Worm (Caenorhabditis elegans) whole organism, L2 larva: Measurements from ENCODE around the gene C34C12.12.

Experiments
- C34F6.9 ChIP-seq: fragments of 150-350 bp; optimal IDR thresholded peaks from 2 replicates; lab custom pipeline; 2014; ENCODE audit warnings: missing biosample characterization, missing genetic modification characterization
- Y55F3AM.14 ChIP-seq: fragments of 200-800 bp; sonication (Bioruptor generic); optimal IDR thresholded peaks from 2 replicates; lab custom pipeline; 2018; ENCODE audit warnings: mild to moderate bottlenecking, missing genetic modification characterization, missing compliant biosample characterization
- ZK546.5 ChIP-seq: sonication (generic microtip); optimal IDR thresholded peaks from 2 replicates; lab custom pipeline; 2017; ENCODE audit warnings: missing biosample characterization, missing genetic modification characterization
- alr-1 ChIP-seq: fragments of 150-350 bp; optimal IDR thresholded peaks from 2 replicates; lab custom pipeline; 2014; ENCODE audit warnings: missing biosample characterization, missing genetic modification characterization
- aly-2 ChIP-seq: fragments of 150-350 bp; optimal IDR thresholded peaks from 2 replicates; lab custom pipeline; 2014; ENCODE audit warnings: missing biosample characterization, missing genetic modification characterization
- ama-1 ChIP-seq: fragments of 150-350 bp; optimal IDR thresholded peaks from 2 replicates; lab custom pipeline; 2018; ENCODE audit warnings: inconsistent platforms
- blmp-1 ChIP-seq: sonication (generic microtip); optimal IDR thresholded peaks from 2 replicates; lab custom pipeline; 2017; ENCODE audit warnings: missing genetic modification characterization, mild to moderate bottlenecking, missing compliant biosample characterization, antibody characterized with exemption, moderate library complexity; ENCODE audit not compliant: insufficient read depth
- ceh-16 ChIP-seq: fragments of 150-350 bp; optimal IDR thresholded peaks from 2 replicates; lab custom pipeline; 2014; ENCODE audit warnings: missing biosample characterization, missing genetic modification characterization
- ceh-82 ChIP-seq: fragments of 150-350 bp; optimal IDR thresholded peaks from 2 replicates; lab custom pipeline; 2014; ENCODE audit warnings: missing biosample characterization, missing genetic modification characterization
- crh-2 ChIP-seq: sonication (generic microtip); optimal IDR thresholded peaks from 2 replicates; lab custom pipeline; 2017; ENCODE audit warnings: missing biosample characterization, missing genetic modification characterization
- dmd-4 ChIP-seq: sonication (generic microtip); optimal IDR thresholded peaks from 2 replicates; lab custom pipeline; 2017; ENCODE audit warnings: missing biosample characterization, missing genetic modification characterization
- elt-3 ChIP-seq: sonication (generic microtip); optimal IDR thresholded peaks from 2 replicates; lab custom pipeline; 2017; ENCODE audit warnings: missing biosample characterization, missing genetic modification characterization
- fos-1 ChIP-seq: fragments of 150-350 bp; optimal IDR thresholded peaks from 2 replicates; lab custom pipeline; 2014; ENCODE audit warnings: missing biosample characterization, missing genetic modification characterization
- gmeb-1 ChIP-seq: fragments of 150-350 bp; optimal IDR thresholded peaks from 2 replicates; lab custom pipeline; 2014; ENCODE audit warnings: missing biosample characterization, missing genetic modification characterization
- lin-11 ChIP-seq: fragments of 150-350 bp; sonication (generic microtip); optimal IDR thresholded peaks from 2 replicates; lab custom pipeline; 2014; ENCODE audit warnings: missing biosample characterization, missing genetic modification characterization, inconsistent platforms, mixed read lengths
- lin-13 ChIP-seq: fragments of 150-350 bp; optimal IDR thresholded peaks from 2 replicates; lab custom pipeline; 2014; ENCODE audit warnings: missing biosample characterization, missing genetic modification reagents, missing genetic modification characterization
- lin-39 ChIP-seq: fragments of 150-350 bp; optimal IDR thresholded peaks from 2 replicates; lab custom pipeline; 2014; ENCODE audit warnings: missing biosample characterization, missing genetic modification reagents, missing genetic modification characterization
- lsy-2 ChIP-seq, 2 experiments: fragments of 150-350 bp in 1 of 2; sonication (generic microtip) in 1 of 2; optimal IDR thresholded peaks; 2 replicates each; lab custom pipeline; 2014 to 2017; ENCODE audit warnings: missing biosample characterization in 2 of 2, missing genetic modification characterization in 2 of 2
- mab-5 ChIP-seq: fragments of 150-350 bp; optimal IDR thresholded peaks from 2 replicates; lab custom pipeline; 2014; ENCODE audit warnings: missing biosample characterization, missing genetic modification characterization
- mbf-1 ChIP-seq: sonication (generic microtip); optimal IDR thresholded peaks from 2 replicates; lab custom pipeline; 2017; ENCODE audit warnings: missing biosample characterization, missing genetic modification characterization
- mdl-1 ChIP-seq, 2 experiments: fragments of 150-350 bp in 1 of 2; sonication (generic microtip) in 1 of 2; optimal IDR thresholded peaks; 2 replicates each; lab custom pipeline; 2017; ENCODE audit warnings: missing biosample characterization in 2 of 2, missing genetic modification characterization in 2 of 2
- nhr-10 ChIP-seq: sonication (generic microtip); optimal IDR thresholded peaks from 2 replicates; lab custom pipeline; 2017; ENCODE audit warnings: missing biosample characterization, missing genetic modification characterization
- nhr-11 ChIP-seq: fragments of 150-350 bp; optimal IDR thresholded peaks from 2 replicates; lab custom pipeline; 2014; ENCODE audit warnings: missing biosample characterization, missing genetic modification characterization
- nhr-12 ChIP-seq: fragments of 150-350 bp; optimal IDR thresholded peaks from 2 replicates; lab custom pipeline; 2014; ENCODE audit warnings: missing biosample characterization, missing genetic modification characterization
- nhr-129 ChIP-seq: fragments of 150-350 bp; optimal IDR thresholded peaks from 2 replicates; lab custom pipeline; 2014; ENCODE audit warnings: missing biosample characterization, missing genetic modification characterization
- nhr-21 ChIP-seq: fragments of 150-350 bp; optimal IDR thresholded peaks from 2 replicates; lab custom pipeline; 2014; ENCODE audit warnings: missing biosample characterization, missing genetic modification characterization
- nhr-23 ChIP-seq: fragments of 150-350 bp; optimal IDR thresholded peaks from 2 replicates; lab custom pipeline; 2014; ENCODE audit warnings: missing biosample characterization, missing genetic modification reagents, missing genetic modification characterization
- nhr-237 ChIP-seq: fragments of 150-350 bp; optimal IDR thresholded peaks from 2 replicates; lab custom pipeline; 2014; ENCODE audit warnings: missing biosample characterization, missing genetic modification characterization
- nhr-25 ChIP-seq: fragments of 150-350 bp; sonication (generic microtip); optimal IDR thresholded peaks from 3 replicates; lab custom pipeline; 2014; ENCODE audit warnings: missing biosample characterization, missing genetic modification characterization
- nhr-6 ChIP-seq: fragments of 150-350 bp; optimal IDR thresholded peaks from 2 replicates; lab custom pipeline; 2014; ENCODE audit warnings: missing biosample characterization, missing genetic modification characterization
- nhr-77 ChIP-seq: fragments of 150-350 bp; optimal IDR thresholded peaks from 2 replicates; lab custom pipeline; 2014; ENCODE audit warnings: missing biosample characterization, missing genetic modification characterization
- peb-1 ChIP-seq: fragments of 150-350 bp; optimal IDR thresholded peaks from 2 replicates; lab custom pipeline; 2014; ENCODE audit warnings: missing biosample characterization, missing genetic modification characterization
- sem-4 ChIP-seq: fragments of 150-350 bp; optimal IDR thresholded peaks from 2 replicates; lab custom pipeline; 2014; ENCODE audit warnings: missing biosample characterization, missing genetic modification reagents, missing genetic modification characterization
- sma-3 ChIP-seq: sonication (generic microtip); optimal IDR thresholded peaks from 2 replicates; lab custom pipeline; 2016; ENCODE audit warnings: missing genetic modification reagents, missing genetic modification characterization, missing compliant biosample characterization
- sma-9 ChIP-seq, 2 experiments: fragments of 150-350 bp in 1 of 2; sonication (generic microtip) in 1 of 2; optimal IDR thresholded peaks; 2 replicates each; lab custom pipeline; 2014 to 2016; ENCODE audit warnings: missing genetic modification characterization in 2 of 2, mild to moderate bottlenecking in 1 of 2, missing biosample characterization in 1 of 2, missing compliant biosample characterization in 1 of 2, missing genetic modification reagents in 1 of 2, moderate library complexity in 1 of 2
- unc-39 ChIP-seq: fragments of 150-350 bp; optimal IDR thresholded peaks from 2 replicates; lab custom pipeline; 2014; ENCODE audit warnings: missing biosample characterization, missing genetic modification characterization
- unc-55 ChIP-seq: fragments of 150-350 bp; sonication (generic microtip); optimal IDR thresholded peaks from 3 replicates; lab custom pipeline; 2014; ENCODE audit warnings: missing biosample characterization, missing genetic modification reagents, missing genetic modification characterization
- unc-62 ChIP-seq: fragments of 150-350 bp; optimal IDR thresholded peaks from 2 replicates; lab custom pipeline; 2014; ENCODE audit warnings: missing biosample characterization, missing genetic modification reagents, missing genetic modification characterization
- ztf-1 ChIP-seq: fragments of 200-800 bp; sonication (Bioruptor generic); conservative IDR thresholded peaks from 2 replicates; pipeline ENCODE4 v1.3.6; 2022; ENCODE audit warnings: missing genetic modification characterization, missing compliant biosample characterization
- ztf-11 ChIP-seq: sonication (generic microtip); optimal IDR thresholded peaks from 2 replicates; lab custom pipeline; 2017; ENCODE audit warnings: missing biosample characterization, missing genetic modification characterization
- ztf-4 ChIP-seq: fragments of 150-350 bp; optimal IDR thresholded peaks from 2 replicates; lab custom pipeline; 2014; ENCODE audit warnings: missing biosample characterization, missing genetic modification characterization

The C34C12.12 gene

DNA sequence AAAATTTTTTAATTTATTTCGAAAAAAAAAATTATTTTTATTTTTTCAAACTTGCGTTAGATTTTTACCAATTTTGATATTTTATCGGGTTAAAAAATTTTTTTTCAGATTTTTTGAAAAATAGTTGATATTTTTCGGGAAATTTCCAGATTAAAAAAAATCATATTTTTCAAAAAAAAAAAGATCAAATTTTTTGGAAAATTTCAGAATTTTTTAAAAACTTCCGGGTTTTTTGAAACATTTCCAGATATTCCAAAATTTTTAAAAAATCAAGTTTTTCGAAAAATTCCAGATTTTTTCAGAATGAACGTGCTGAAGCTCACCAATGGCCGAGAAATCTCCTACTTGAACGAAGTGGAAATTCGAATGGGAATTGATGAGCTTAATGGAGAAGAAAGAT is 27.6 kb upstream of the C34C12.12 start, which contains the start of gene metl-18:
metl-18 (plus strand) TSS at position 301 of the 400 bp plus-strand sequence.
- TF ChIP-seq peb-1 (tag; lab: Kevin White, UChicago): no peak
- no peak for TF ChIP-seq mbf-1 (tag; lab: Kevin White, UChicago)
- no peak for TF ChIP-seq nhr-129 (tag; lab: Kevin White, UChicago)
- no peak for TF ChIP-seq gmeb-1
- TF ChIP-seq nhr-10 (tag; lab: Kevin White, UChicago): no peak
- no peak for TF ChIP-seq ceh-82 (tag; lab: Kevin White, UChicago)
- no peak for TF ChIP-seq ztf-4 (tag; lab: Kevin White, UChicago)
- no peak for TF ChIP-seq lin-39 (tag; lab: Kevin White, UChicago)
- TF ChIP-seq nhr-25: no peak
- no peak for TF ChIP-seq nhr-12 (tag; lab: Kevin White, UChicago)
- no peak for TF ChIP-seq alr-1 (tag; lab: Kevin White, UChicago)
- no peak for TF ChIP-seq crh-2 (tag; lab: Kevin White, UChicago)

DNA sequence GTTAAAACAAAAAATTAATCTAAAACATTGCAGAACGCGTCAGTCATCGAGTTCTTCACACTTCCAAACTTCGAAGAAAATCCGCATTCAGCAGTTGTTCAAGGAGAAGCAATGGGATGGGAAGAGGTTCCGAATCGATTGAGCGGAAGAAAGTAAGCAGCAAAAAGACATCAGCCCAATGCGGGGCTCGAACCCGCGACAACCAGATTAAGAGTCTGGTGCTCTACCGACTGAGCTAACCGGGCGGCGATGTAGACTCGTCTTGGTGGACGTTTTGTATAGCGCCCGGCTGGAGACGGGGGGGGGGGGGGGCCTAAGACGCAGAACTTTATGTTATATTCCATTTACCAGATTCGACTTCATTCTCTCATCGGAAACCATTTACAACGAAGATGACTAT is 26.3 kb upstream of the C34C12.12 start:
- no peak for TF ChIP-seq nhr-21 (tag; lab: Kevin White, UChicago)
- TF ChIP-seq fos-1 (tag; lab: Kevin White, UChicago): no peak
- no peak for TF ChIP-seq nhr-23 (tag; lab: Kevin White, UChicago)
- TF ChIP-seq ceh-82 (tag; lab: Kevin White, UChicago): no peak
- no peak for TF ChIP-seq unc-62 (GFP tag; lab: Kevin White, UChicago)
- TF ChIP-seq C34F6.9: no peak
- no peak for TF ChIP-seq ztf-11 (tag; lab: Kevin White, UChicago)
- TF ChIP-seq ama-1: no peak
- TF ChIP-seq unc-39 (tag; lab: Kevin White, UChicago): no peak
- TF ChIP-seq gmeb-1: no peak
- no peak for TF ChIP-seq alr-1 (tag; lab: Kevin White, UChicago)
- no peak for TF ChIP-seq ztf-1 (GFP tag; lab: Robert Waterston, UW)
- no peak for TF ChIP-seq lin-13 (GFP tag; lab: Kevin White, UChicago)
- TF ChIP-seq mdl-1 (tag; optimal IDR thresholded peaks at IDR 0.05; lab: Kevin White, UChicago): no peak
- TF ChIP-seq dmd-4 (tag; lab: Kevin White, UChicago): no peak
- TF ChIP-seq unc-55 (GFP tag; lab: Kevin White, UChicago): no peak
- no peak for TF ChIP-seq crh-2 (tag; lab: Kevin White, UChicago)

DNA sequence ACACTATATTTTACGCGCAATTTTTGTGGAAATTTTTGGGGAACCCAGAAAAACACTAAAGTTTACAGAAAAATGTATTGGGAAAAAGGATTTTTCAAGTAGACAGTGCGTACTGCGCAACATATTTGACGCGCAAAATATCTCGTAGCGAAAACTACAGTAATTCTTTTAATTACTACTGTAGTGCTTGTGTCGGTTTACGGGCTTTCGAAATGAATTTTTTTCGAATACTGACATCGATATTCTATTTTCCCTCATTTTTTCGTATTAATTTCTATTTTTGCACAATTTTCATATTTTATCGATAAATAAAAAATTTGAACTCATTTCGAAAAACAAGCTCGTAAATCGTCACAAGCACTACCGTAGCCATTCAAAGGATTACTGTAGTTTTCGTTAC is 24.4 kb upstream of the C34C12.12 start:
- TF ChIP-seq mbf-1 (tag; lab: Kevin White, UChicago) (no peak), ama-1 (no peak), fos-1 (tag; lab: Kevin White, UChicago) (no peak), sem-4 (tag; lab: Kevin White, UChicago) (no peak)
- TF ChIP-seq, all 48 proteins: peak for 0

DNA sequence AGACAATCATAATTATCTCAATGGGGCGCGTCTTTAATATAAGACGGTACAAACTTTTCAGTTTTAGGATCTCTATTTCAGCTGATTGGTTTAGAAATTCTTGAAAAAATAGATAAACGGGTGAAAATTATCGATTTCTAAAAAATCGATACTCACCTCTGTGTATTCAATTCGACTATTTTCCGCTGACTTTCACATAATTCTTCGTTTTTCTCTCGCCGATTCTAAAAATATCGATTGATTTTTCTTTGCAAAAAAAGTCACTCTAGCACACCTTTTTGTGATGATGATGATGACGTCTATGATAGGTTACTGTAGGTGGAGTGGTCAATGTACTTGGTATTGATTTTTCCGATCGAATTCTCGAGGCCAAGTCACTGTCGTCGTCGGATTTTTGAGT is 23.2 kb upstream of the C34C12.12 start:
- no peak for TF ChIP-seq lin-11 (tag; lab: Kevin White, UChicago)
- no peak for TF ChIP-seq nhr-11 (tag; lab: Kevin White, UChicago)
- TF ChIP-seq Y55F3AM.14 (GFP tag; lab: Kevin White, UChicago): no peak
- TF ChIP-seq ama-1: no peak
- no peak for TF ChIP-seq sma-9 (GFP tag; optimal IDR thresholded peaks at IDR 0.05; lab: Kevin White, UChicago)
- no peak for TF ChIP-seq sma-9 (tag; optimal IDR thresholded peaks at IDR 0.05; lab: Kevin White, UChicago)
- TF ChIP-seq ZK546.5 (tag; lab: Kevin White, UChicago): no peak
- no peak for TF ChIP-seq alr-1 (tag; lab: Kevin White, UChicago)
- no peak for TF ChIP-seq nhr-77 (tag; lab: Kevin White, UChicago)
- TF ChIP-seq ceh-16: no peak
- no peak for TF ChIP-seq C34F6.9
- no peak for TF ChIP-seq unc-39 (tag; lab: Kevin White, UChicago)
- TF ChIP-seq nhr-10 (tag; lab: Kevin White, UChicago): no peak
- no peak for TF ChIP-seq lsy-2 (tag; optimal IDR thresholded peaks at IDR 0.05; lab: Kevin White, UChicago)
- no peak for TF ChIP-seq peb-1 (tag; lab: Kevin White, UChicago)
- TF ChIP-seq fos-1 (tag; lab: Kevin White, UChicago): no peak
- no peak for TF ChIP-seq nhr-237
- TF ChIP-seq, all 48 proteins: peak for 0

DNA sequence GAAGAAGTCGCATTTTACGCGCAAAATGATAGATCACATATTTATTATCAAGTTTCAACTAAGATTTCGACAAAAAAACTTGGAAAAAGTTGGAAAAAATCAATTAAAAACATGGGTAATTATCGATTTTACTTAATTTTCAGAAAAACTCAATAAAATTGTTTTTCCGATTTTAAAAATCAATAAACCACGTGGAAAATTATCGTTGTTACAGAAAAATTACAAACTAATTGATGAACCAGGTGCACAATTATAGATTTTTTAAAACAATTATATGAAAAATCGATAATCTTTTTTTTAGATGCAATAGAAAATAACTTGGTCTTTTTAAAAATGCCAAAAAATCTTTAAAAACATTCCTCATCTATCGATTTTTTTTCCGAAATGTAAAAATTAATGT is 22.3 kb upstream of the C34C12.12 start:
- TF ChIP-seq sma-3 (GFP tag; lab: Kevin White, UChicago) (no peak), lin-11 (tag; lab: Kevin White, UChicago) (no peak), dmd-4 (tag; lab: Kevin White, UChicago) (no peak), elt-3 (no peak), ztf-1 (GFP tag; lab: Robert Waterston, UW) (no peak), nhr-6 (tag; lab: Kevin White, UChicago) (no peak), C34F6.9 (no peak), nhr-77 (tag; lab: Kevin White, UChicago) (no peak), blmp-1 (tag; lab: Kevin White, UChicago) (no peak), mbf-1 (tag; lab: Kevin White, UChicago) (no peak), mab-5 (no peak), mdl-1 (tag; optimal IDR thresholded peaks at IDR 0.05; lab: Kevin White, UChicago) (no peak), aly-2 (tag; lab: Kevin White, UChicago) (no peak), nhr-10 (tag; lab: Kevin White, UChicago) (no peak), crh-2 (tag; lab: Kevin White, UChicago) (no peak)
